Fruit fly (Drosophila melanogaster) whole organism, embryonic: Measurements from ENCODE around the gene dls.

Source experiments
- ATbp ChIP-seq: fragments of 200-800 bp; sonication (Bioruptor generic); optimal IDR thresholded peaks from 2 replicates; lab custom pipeline; 2017; ENCODE audit warnings: missing biosample characterization, mild to moderate bottlenecking, missing genetic modification characterization, missing genetic modification reagents
- BEAF-32 ChIP-seq: fragments of 200-800 bp; sonication (Bioruptor generic); optimal IDR thresholded peaks from 3 replicates; lab custom pipeline; 2017; ENCODE audit warnings: missing biosample characterization, missing genetic modification characterization, mild to moderate bottlenecking, moderate library complexity, missing genetic modification reagents
- Bgb ChIP-seq: fragments of 200-800 bp; sonication (Bioruptor generic); IDR thresholded peaks from 2 replicates; pipeline ENCODE4 v1.3.6; 2022; ENCODE audit warnings: missing biosample characterization, missing genetic modification characterization; ENCODE audit not compliant: partially characterized antibody
- Bteb2 ChIP-seq: fragments of 200-800 bp; sonication (Bioruptor generic); optimal IDR thresholded peaks from 2 replicates; lab custom pipeline; 2016; ENCODE audit warnings: missing biosample characterization, missing genetic modification characterization
- CG11723 ChIP-seq: fragments of 200-800 bp; sonication (Bioruptor generic); optimal IDR thresholded peaks from 2 replicates; lab custom pipeline; 2017; ENCODE audit warnings: missing biosample characterization, mild to moderate bottlenecking, missing genetic modification characterization
- CG12299 ChIP-seq: fragments of 200-800 bp; sonication (Bioruptor generic); optimal IDR thresholded peaks from 2 replicates; lab custom pipeline; 2018; ENCODE audit warnings: missing biosample characterization, mild to moderate bottlenecking, missing genetic modification characterization
- CG1233 ChIP-seq: fragments of 200-800 bp; sonication (Bioruptor generic); optimal IDR thresholded peaks from 4 replicates; lab custom pipeline; 2018; ENCODE audit warnings: missing biosample characterization, mild to moderate bottlenecking, missing genetic modification characterization
- CG12769 ChIP-seq: fragments of 200-800 bp; sonication (Bioruptor generic); optimal IDR thresholded peaks from 2 replicates; lab custom pipeline; 2019; ENCODE audit warnings: missing biosample characterization, mild to moderate bottlenecking, missing genetic modification characterization, moderate library complexity
- CG13296 ChIP-seq: fragments of 200-800 bp; sonication (Bioruptor generic); optimal IDR thresholded peaks from 3 replicates; lab custom pipeline; 2018; ENCODE audit warnings: missing biosample characterization, mild to moderate bottlenecking, missing genetic modification characterization
- CG15073 ChIP-seq: fragments of 200-800 bp; sonication (Bioruptor generic); optimal IDR thresholded peaks from 2 replicates; lab custom pipeline; 2016; ENCODE audit warnings: missing biosample characterization, missing genetic modification characterization
- CG17359 ChIP-seq: fragments of 200-800 bp; sonication (Bioruptor generic); optimal IDR thresholded peaks from 3 replicates; lab custom pipeline; 2018; ENCODE audit warnings: missing biosample characterization, mild to moderate bottlenecking, missing genetic modification characterization, moderate library complexity
- CG18599 ChIP-seq: fragments of 200-800 bp; sonication (Bioruptor generic); optimal IDR thresholded peaks from 3 replicates; lab custom pipeline; 2017; ENCODE audit warnings: missing biosample characterization, missing genetic modification characterization, mild to moderate bottlenecking, moderate library complexity, missing genetic modification reagents
- CG2129 ChIP-seq: fragments of 200-800 bp; sonication (Bioruptor generic); IDR thresholded peaks from 2 replicates; pipeline ENCODE4 v1.3.6; 2022; ENCODE audit warnings: missing biosample characterization, missing genetic modification characterization; ENCODE audit not compliant: partially characterized antibody
- CG2889 ChIP-seq: fragments of 200-800 bp; sonication (Bioruptor generic); IDR thresholded peaks from 3 replicates; pipeline ENCODE4 v1.3.6; 2022; ENCODE audit warnings: missing biosample characterization, missing genetic modification characterization
- CG3065 ChIP-seq: fragments of 200-800 bp; sonication (Bioruptor generic); optimal IDR thresholded peaks from 2 replicates; lab custom pipeline; 2016; ENCODE audit warnings: missing biosample characterization, missing genetic modification characterization
- CG32772 ChIP-seq: fragments of 200-800 bp; sonication (Bioruptor generic); IDR thresholded peaks from 2 replicates; pipeline ENCODE4 v1.3.6; 2022; ENCODE audit warnings: missing biosample characterization, missing genetic modification characterization
- CG3281 ChIP-seq: fragments of 200-800 bp; sonication (Bioruptor generic); optimal IDR thresholded peaks from 3 replicates; lab custom pipeline; 2017; ENCODE audit warnings: missing biosample characterization, mild to moderate bottlenecking, missing genetic modification characterization
- CG5953 ChIP-seq: fragments of 200-800 bp; sonication (Bioruptor generic); IDR thresholded peaks from 2 replicates; pipeline ENCODE4 v1.3.6; 2022; ENCODE audit warnings: missing biosample characterization, missing genetic modification characterization
- CG6813 ChIP-seq: fragments of 200-800 bp; sonication (Bioruptor generic); optimal IDR thresholded peaks from 2 replicates; lab custom pipeline; 2017; ENCODE audit warnings: missing biosample characterization, missing genetic modification characterization, mild to moderate bottlenecking, moderate library complexity, missing genetic modification reagents
- Ets65A ChIP-seq: fragments of 200-800 bp; sonication (Bioruptor generic); peaks from one replicate; lab custom pipeline; 2016; ENCODE audit warnings: missing biosample characterization, missing genetic modification characterization
- HHEX ChIP-seq: fragments of 200-800 bp; sonication (Bioruptor generic); optimal IDR thresholded peaks from 3 replicates; lab custom pipeline; 2017; ENCODE audit warnings: missing biosample characterization, mild to moderate bottlenecking, missing genetic modification characterization, missing genetic modification reagents
- HLHmδ ChIP-seq: fragments of 200-800 bp; sonication (Bioruptor generic); optimal IDR thresholded peaks from 2 replicates; lab custom pipeline; 2018; ENCODE audit warnings: missing biosample characterization, mild to moderate bottlenecking, missing genetic modification characterization, moderate library complexity
- Med ChIP-seq: fragments of 200-800 bp; sonication (Bioruptor generic); peaks from one replicate; lab custom pipeline; 2016; ENCODE audit warnings: missing biosample characterization, missing genetic modification characterization, mild to moderate bottlenecking, inconsistent platforms, moderate library complexity
- Ptx1 ChIP-seq: fragments of 200-800 bp; sonication (Bioruptor generic); IDR thresholded peaks from 2 replicates; pipeline ENCODE4 v1.3.6; 2022; ENCODE audit warnings: missing biosample characterization, missing genetic modification characterization
- Rfx ChIP-seq: fragments of 200-800 bp; sonication (Bioruptor generic); IDR thresholded peaks from 2 replicates; pipeline ENCODE4 v1.3.6; 2022; ENCODE audit warnings: missing biosample characterization, missing genetic modification characterization
- Scr ChIP-seq: fragments of 200-800 bp; sonication (Bioruptor generic); IDR thresholded peaks from 2 replicates; pipeline ENCODE4 v1.3.6; 2022; ENCODE audit warnings: missing biosample characterization, missing genetic modification characterization; ENCODE audit not compliant: partially characterized antibody
- Stat92E ChIP-seq, 3 experiments: fragments of >200 bp in 2 of 3; fragments of 200-800 bp in 1 of 3; sonication (Bioruptor generic) in 1 of 3; optimal IDR thresholded peaks; 2 replicates each; lab custom pipeline; 2017 to 2019; ENCODE audit warnings: missing biosample characterization in 3 of 3, missing genetic modification characterization in 3 of 3, mild to moderate bottlenecking in 1 of 3, moderate library complexity in 1 of 3
- chif ChIP-seq, 2 experiments: fragments of 200-800 bp; sonication (Bioruptor generic); optimal IDR thresholded peaks; 3 replicates each; lab custom pipeline; 2016; ENCODE audit warnings: missing biosample characterization in 2 of 2, missing genetic modification characterization in 2 of 2
- chinmo ChIP-seq: fragments of 200-800 bp; sonication (Bioruptor generic); IDR thresholded peaks from 4 replicates; pipeline ENCODE4 v1.3.6; 2022; ENCODE audit warnings: missing biosample characterization, missing genetic modification characterization; ENCODE audit not compliant: partially characterized antibody
- ci ChIP-seq: fragments of 200-800 bp; sonication (Bioruptor generic); IDR thresholded peaks from 3 replicates; pipeline ENCODE4 v1.3.6; 2022; ENCODE audit warnings: missing biosample characterization, missing genetic modification characterization
- dm ChIP-seq: fragments of 200-800 bp; sonication (Bioruptor generic); optimal IDR thresholded peaks from 3 replicates; lab custom pipeline; 2016; ENCODE audit warnings: missing biosample characterization, missing genetic modification characterization
- ewg ChIP-seq: fragments of 200-800 bp; sonication (Bioruptor generic); optimal IDR thresholded peaks from 3 replicates; lab custom pipeline; 2017; ENCODE audit warnings: mild to moderate bottlenecking, missing biosample characterization, missing genetic modification reagents, missing genetic modification characterization
- fd64A ChIP-seq: fragments of 200-800 bp; sonication (Bioruptor generic); optimal IDR thresholded peaks from 3 replicates; lab custom pipeline; 2018; ENCODE audit warnings: missing biosample characterization, mild to moderate bottlenecking, missing genetic modification characterization
- grn ChIP-seq: fragments of 200-800 bp; sonication (Bioruptor generic); optimal IDR thresholded peaks from 3 replicates; lab custom pipeline; 2017; ENCODE audit warnings: missing biosample characterization, missing genetic modification characterization
- sens-2 ChIP-seq: fragments of 200-800 bp; sonication (Bioruptor generic); IDR thresholded peaks from 2 replicates; pipeline ENCODE4 v1.3.6; 2022; ENCODE audit warnings: missing biosample characterization, missing genetic modification characterization
- sna ChIP-seq: fragments of 200-800 bp; sonication (Bioruptor generic); IDR thresholded peaks from 2 replicates; pipeline ENCODE4 v1.3.6; 2022; ENCODE audit warnings: missing biosample characterization, missing genetic modification characterization; ENCODE audit not compliant: partially characterized antibody
- sqz ChIP-seq: fragments of 200-800 bp; sonication (Bioruptor generic); optimal IDR thresholded peaks from 3 replicates; lab custom pipeline; 2018; ENCODE audit warnings: missing biosample characterization, mild to moderate bottlenecking, missing genetic modification characterization
- toy ChIP-seq: fragments of 200-800 bp; sonication (Bioruptor generic); IDR thresholded peaks from 2 replicates; pipeline ENCODE4 v1.3.6; 2022; ENCODE audit warnings: missing biosample characterization, missing genetic modification characterization
- tx ChIP-seq: fragments of 200-800 bp; sonication (Bioruptor generic); optimal IDR thresholded peaks from 2 replicates; lab custom pipeline; 2016; ENCODE audit warnings: missing biosample characterization, missing genetic modification characterization
- z ChIP-seq: fragments of 200-800 bp; sonication (Bioruptor generic); IDR thresholded peaks from 3 replicates; pipeline ENCODE4 v1.3.6; 2022; ENCODE audit warnings: missing biosample characterization, missing genetic modification characterization

dls gene

DNA sequence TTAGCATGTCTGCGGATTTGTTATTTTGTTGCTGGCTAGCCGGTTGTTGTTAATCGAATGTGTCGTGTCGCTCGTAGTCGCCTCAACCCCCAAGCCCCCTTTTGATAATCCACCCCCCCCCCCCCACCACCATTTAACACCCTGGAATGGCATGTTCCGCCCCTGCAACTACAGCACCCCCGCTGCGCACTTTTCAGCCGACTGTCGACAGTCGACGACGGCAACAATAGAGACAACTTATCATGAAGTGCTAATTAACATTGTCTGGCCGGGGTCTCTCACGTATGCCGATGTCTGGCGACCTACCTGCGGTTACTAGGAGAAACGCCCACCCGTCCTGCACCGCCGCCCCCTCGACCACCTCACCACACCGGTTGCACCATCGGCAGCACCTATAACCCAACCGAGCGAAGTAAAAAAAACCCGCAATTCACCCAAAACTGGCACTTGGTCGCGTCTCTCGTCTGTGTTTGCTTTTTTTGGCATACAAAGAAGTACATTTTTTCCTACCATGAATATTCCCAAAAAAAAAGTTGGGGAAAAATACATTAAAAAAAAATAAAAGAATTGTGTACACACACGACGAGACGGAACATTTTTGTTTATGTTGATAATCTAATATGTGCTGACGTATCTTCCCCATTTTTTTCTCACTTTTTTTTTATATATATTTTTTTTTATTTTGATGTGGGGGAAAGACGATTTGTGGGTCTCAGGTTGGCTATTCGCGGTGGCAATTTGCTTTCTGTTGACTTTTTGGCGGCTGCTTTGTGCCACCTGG lies 34.7 kb upstream of the dls start (continued):
- peak; percentile 2 for TF ChIP-seq CG6813
- TF ChIP-seq grn = no peak
- TF ChIP-seq Rfx (GFP tag; lab: Robert Waterston, UW) = no peak
- no peak for TF ChIP-seq Ets65A
- peak; percentile 67 for TF ChIP-seq Med (GFP tag; lab: Kevin White, UChicago)
- no peak for TF ChIP-seq Ptx1 (GFP tag; lab: Robert Waterston, UW)
- TF ChIP-seq CG3065 = no peak
- TF ChIP-seq toy = 0 out of 2 replicates have a peak, but pooled peaks have one; percentile 23
- no peak for TF ChIP-seq Stat92E (GFP tag; optimal IDR thresholded peaks at IDR 0.05; lab: Kevin White, UChicago)
- no peak for TF ChIP-seq CG12769 (tag; lab: Kevin White, UChicago)
- no peak for TF ChIP-seq CG2889 (GFP tag; lab: Robert Waterston, UW)
- TF ChIP-seq CG17359 (tag; lab: Kevin White, UChicago) = peak; percentile 31
- TF ChIP-seq tx = no peak
- no peak for TF ChIP-seq Scr (GFP tag; lab: Robert Waterston, UW)
- no peak for TF ChIP-seq CG3281
- TF ChIP-seq sna (GFP tag; lab: Robert Waterston, UW) = 0 out of 2 replicates have a peak, but pooled peaks have one; percentile 37
- TF ChIP-seq ci = no peak
- TF ChIP-seq sens-2 = no peak
- peak; percentile 19; the same call in 1 of the 2 replicates for TF ChIP-seq CG32772
- no peak for TF ChIP-seq CG18599 (GFP tag; lab: Kevin White, UChicago)
- TF ChIP-seq HHEX (GFP tag; lab: Kevin White, UChicago) = no peak
- TF ChIP-seq CG12299 (tag; lab: Kevin White, UChicago) = no peak
- TF ChIP-seq chif (GFP tag; optimal IDR thresholded peaks at IDR 0.05; lab: Kevin White, UChicago) = no peak
- TF ChIP-seq ewg (GFP tag; lab: Kevin White, UChicago) = no peak
- peak; percentile 82 for TF ChIP-seq sqz (GFP tag; lab: Kevin White, UChicago)
- no peak for TF ChIP-seq z (GFP tag; lab: Robert Waterston, UW)
- TF ChIP-seq Bgb (GFP tag; lab: Robert Waterston, UW) = no peak
- TF ChIP-seq Bteb2 (GFP tag; lab: Kevin White, UChicago) = no peak
- TF ChIP-seq dm (GFP tag; lab: Kevin White, UChicago) = no peak
- TF ChIP-seq BEAF-32 (GFP tag; lab: Kevin White, UChicago) = no peak
- no peak for TF ChIP-seq HLHmδ (GFP tag; lab: Kevin White, UChicago)
- TF ChIP-seq fd64A (GFP tag; lab: Kevin White, UChicago) = no peak
- peak; percentile 30 for TF ChIP-seq ATbp (GFP tag; lab: Kevin White, UChicago)
- no peak for TF ChIP-seq CG1233 (GFP tag; lab: Kevin White, UChicago)
- no peak for TF ChIP-seq CG11723
- TF ChIP-seq chinmo (GFP tag; lab: Robert Waterston, UW) = 0 out of 4 replicates have a peak, but pooled peaks have one; percentile 39
- TF ChIP-seq CG15073 = no peak
- no peak for TF ChIP-seq CG5953 (GFP tag; lab: Robert Waterston, UW)
- no peak for TF ChIP-seq CG2129 (GFP tag; lab: Robert Waterston, UW)
- TF ChIP-seq CG13296 = no peak
